Worm (Caenorhabditis elegans) whole organism, early embryonic: ENCODE data around the gene T14B4.9.

Experiments
- ama-1 ChIP-seq: fragments of 150-350 bp; optimal IDR thresholded peaks from 2 replicates; lab custom pipeline; 2014
- ceh-13 ChIP-seq: fragments of 200-800 bp; sonication (Bioruptor generic); optimal IDR thresholded peaks from 2 replicates; lab custom pipeline; 2018; ENCODE audit warnings: mild to moderate bottlenecking, missing genetic modification characterization, missing compliant biosample characterization
- hmbx-1 ChIP-seq: sonication (generic microtip); optimal IDR thresholded peaks from 2 replicates; lab custom pipeline; 2016; ENCODE audit warnings: mild to moderate bottlenecking, missing genetic modification characterization, missing compliant biosample characterization
- scrt-1 ChIP-seq: fragments of 200-800 bp; sonication (Bioruptor generic); IDR thresholded peaks from 2 replicates; pipeline ENCODE4 v1.3.6; 2022; ENCODE audit warnings: missing genetic modification characterization, missing compliant biosample characterization
- tbx-11 ChIP-seq: fragments of 200-800 bp; sonication (Bioruptor generic); IDR thresholded peaks from 2 replicates; pipeline ENCODE4 v1.3.6; 2022; ENCODE audit warnings: missing genetic modification characterization, missing compliant biosample characterization

- TF ChIP-seq ama-1 (lab: Kevin White, UChicago) (no peak), scrt-1 (GFP tag; lab: Robert Waterston, UW) (no peak), ceh-13 (GFP tag; lab: Kevin White, UChicago) (no peak), tbx-11 (no peak), hmbx-1 (no peak)
These were observed 18.4 kb upstream of the T14B4.9 start, which contains the start of gene F41G3.19 for ce11 chrII:6752027-6752426.
